Worm (Caenorhabditis elegans) whole organism, L4 larva: ENCODE measurements around the gene ZK669.3.
A peak's percentile ranks its signal among the peaks of the same experiment; 100 is the strongest.

Experiments
- Y75B8A.6 ChIP-seq: fragments of 200-800 bp; sonication (Bioruptor generic); IDR thresholded peaks from 2 replicates; pipeline ENCODE4 v1.3.6; 2022; ENCODE audit warnings: missing genetic modification reagents, missing genetic modification characterization, missing compliant biosample characterization
- ama-1 ChIP-seq: fragments of 150-350 bp; optimal IDR thresholded peaks from 2 replicates; lab custom pipeline; 2014; ENCODE audit warnings: inconsistent platforms, mixed read lengths
- ceh-62 ChIP-seq: sonication (generic microtip); optimal IDR thresholded peaks from 2 replicates; lab custom pipeline; 2017; ENCODE audit warnings: missing biosample characterization, missing genetic modification characterization
- daf-12 ChIP-seq: fragments of 150-350 bp; optimal IDR thresholded peaks from 2 replicates; lab custom pipeline; 2014; ENCODE audit warnings: missing biosample characterization, missing genetic modification reagents, missing genetic modification characterization
- dve-1 ChIP-seq: sonication (generic microtip); optimal IDR thresholded peaks from 2 replicates; lab custom pipeline; 2017; ENCODE audit warnings: antibody characterized with exemption, mild to moderate bottlenecking, missing genetic modification characterization, missing compliant biosample characterization; ENCODE audit not compliant: insufficient read depth
- egl-27 ChIP-seq: sonication (generic microtip); optimal IDR thresholded peaks from 3 replicates; lab custom pipeline; 2017; ENCODE audit warnings: missing biosample characterization, missing genetic modification reagents, missing genetic modification characterization
- hif-1 ChIP-seq, 2 experiments: sonication (generic microtip); optimal IDR thresholded peaks; 2 replicates each; lab custom pipeline; 2016 to 2017; ENCODE audit warnings: missing compliant biosample characterization in 2 of 2, missing genetic modification characterization in 2 of 2, missing genetic modification reagents in 2 of 2, missing genotype in 2 of 2, mild to moderate bottlenecking in 1 of 2
- lin-13 ChIP-seq: fragments of 150-350 bp; optimal IDR thresholded peaks from 2 replicates; lab custom pipeline; 2014; ENCODE audit warnings: missing biosample characterization, missing genetic modification reagents, missing genetic modification characterization
- nhr-25 ChIP-seq: sonication (generic microtip); optimal IDR thresholded peaks from 2 replicates; lab custom pipeline; 2017; ENCODE audit warnings: missing genetic modification characterization, mild to moderate bottlenecking, missing compliant biosample characterization, antibody characterized with exemption, moderate library complexity, borderline replicate concordance; ENCODE audit not compliant: insufficient read depth
- nhr-76 ChIP-seq: fragments of 150-350 bp; optimal IDR thresholded peaks from 2 replicates; lab custom pipeline; 2014; ENCODE audit warnings: missing biosample characterization, missing genetic modification characterization
- unc-130 ChIP-seq: sonication (generic microtip); optimal IDR thresholded peaks from 2 replicates; lab custom pipeline; 2016; ENCODE audit warnings: missing genetic modification reagents, missing genetic modification characterization, missing compliant biosample characterization
- unc-62 ChIP-seq, 3 experiments: fragments of 150-350 bp in 1 of 3; sonication (generic microtip); optimal IDR thresholded peaks in 2 of 3; peaks in 1 of 3; 1 replicate in 1 of 3; 2 replicates in 2 of 3; lab custom pipeline; 2014 to 2017; ENCODE audit warnings: missing biosample characterization in 3 of 3, missing genetic modification characterization in 3 of 3, missing genetic modification reagents in 3 of 3, missing genotype in 1 of 3

DNA sequence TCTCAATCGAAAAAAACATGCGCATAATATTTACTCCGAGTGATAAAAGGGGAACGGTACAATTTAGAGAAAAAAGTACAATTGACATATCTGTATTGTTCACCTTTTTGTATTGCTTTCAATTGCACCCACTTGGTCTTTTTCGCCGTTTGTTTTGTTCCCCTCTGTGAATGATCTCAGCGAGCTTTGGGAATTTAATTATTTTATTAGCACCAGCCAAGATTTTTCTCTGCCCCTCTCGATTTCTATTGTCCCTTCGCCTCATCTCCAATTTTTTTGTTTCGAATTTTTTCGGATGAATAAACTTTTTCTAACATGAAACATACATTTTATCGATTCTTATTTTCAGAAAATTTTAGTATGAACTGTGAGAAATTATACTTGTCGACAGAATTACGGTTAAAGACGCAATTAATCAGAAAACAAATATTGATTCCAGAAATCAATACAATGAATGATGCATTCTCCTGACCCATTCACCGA, 40.7 kb upstream of the ZK669.3 start, which contains the start of gene rev-1:
- TF ChIP-seq Y75B8A.6 (GFP tag; lab: Robert Waterston, UW) (no peak), egl-27 (tag; lab: Kevin White, UChicago) (no peak), unc-62 (GFP tag; optimal IDR thresholded peaks at IDR 0.05 in 1 of 2; lab: Kevin White, UChicago) (peak in 1 of 2 experiments; percentile 61), unc-62 (tag; optimal IDR thresholded peaks at IDR 0.05; lab: Kevin White, UChicago) (no peak), ama-1 (peak; percentile 8), nhr-25 (tag; lab: Kevin White, UChicago) (no peak), unc-130 (GFP tag; lab: Kevin White, UChicago) (no peak), dve-1 (tag; lab: Kevin White, UChicago) (no peak), lin-13 (GFP tag; lab: Kevin White, UChicago) (no peak), nhr-76 (tag; lab: Kevin White, UChicago) (no peak), hif-1 (tag; optimal IDR thresholded peaks at IDR 0.05; lab: Kevin White, UChicago) (no peak), ceh-62 (tag; lab: Kevin White, UChicago) (no peak), daf-12 (tag; lab: Kevin White, UChicago) (no peak)
